Fruit fly (Drosophila melanogaster): Measurements from ENCODE around the gene CG32219.

CG32219 gene

DNA sequence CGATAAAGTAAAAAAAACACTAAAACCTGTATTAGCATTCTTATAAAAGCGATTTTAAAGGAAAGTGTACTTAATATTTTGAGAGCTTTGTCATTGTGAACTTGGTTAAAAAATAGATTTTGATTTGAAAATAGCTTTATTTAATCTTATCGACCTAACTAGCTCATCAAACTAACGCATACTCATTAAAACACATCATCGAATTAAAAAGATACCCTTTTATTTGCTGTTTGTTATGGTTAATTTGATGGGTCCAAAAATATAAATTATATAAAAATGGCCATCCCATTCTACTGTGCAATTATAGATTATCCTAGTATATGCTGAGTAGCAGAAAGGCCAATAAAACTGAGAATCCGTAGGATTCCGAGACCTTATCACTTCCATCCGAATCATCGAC, at the start of gene CG32219:
TSS of gene CG32219 (minus strand) at position 101 of the 400 bp plus-strand sequence.
- TF ChIP-seq OdsH (GFP tag; optimal IDR thresholded peaks at IDR 0.05) (no peak), sv (GFP tag; optimal IDR thresholded peaks at IDR 0.05) (no peak), CrebA (GFP tag; optimal IDR thresholded peaks at IDR 0.05; ENCODE audit: borderline replicate concordance) (no peak), rgr (GFP tag; optimal IDR thresholded peaks at IDR 0.05) (no peak), Mio (GFP tag; optimal IDR thresholded peaks at IDR 0.05) (no peak), dmrt93B (GFP tag; optimal IDR thresholded peaks at IDR 0.05) (no peak), CG32264 (GFP tag; optimal IDR thresholded peaks at IDR 0.05) (no peak), jim (GFP tag; optimal IDR thresholded peaks at IDR 0.05) (no peak), woc (GFP tag; optimal IDR thresholded peaks at IDR 0.05) (no peak), Dif (GFP tag; optimal IDR thresholded peaks at IDR 0.05; ENCODE audit: partially characterized antibody) (no peak), ey (GFP tag; optimal IDR thresholded peaks at IDR 0.05) (no peak), Vsx2 (GFP tag; optimal IDR thresholded peaks at IDR 0.05; ENCODE audit: partially characterized antibody) (no peak), foxo (GFP tag; optimal IDR thresholded peaks at IDR 0.05) (no peak)

- no peak for TF ChIP-seq Hr83 (GFP tag; optimal IDR thresholded peaks at IDR 0.05; ENCODE audit: poor library complexity, severe bottlenecking)
- no peak for TF ChIP-seq Dif (GFP tag; optimal IDR thresholded peaks at IDR 0.05; ENCODE audit: partially characterized antibody)
- no peak for TF ChIP-seq Myc (optimal IDR thresholded peaks at IDR 0.05)
- no peak for TF ChIP-seq Abd-B (GFP tag; optimal IDR thresholded peaks at IDR 0.05)
- no peak for TF ChIP-seq woc (GFP tag; optimal IDR thresholded peaks at IDR 0.05)
- TF ChIP-seq Hr78 (GFP tag; optimal IDR thresholded peaks at IDR 0.05): no peak
- TF ChIP-seq jim (GFP tag; optimal IDR thresholded peaks at IDR 0.05): no peak
- no peak for TF ChIP-seq brk (GFP tag; optimal IDR thresholded peaks at IDR 0.05)
- TF ChIP-seq OdsH (GFP tag; optimal IDR thresholded peaks at IDR 0.05): no peak
Observed at dm6 chr3L:20000081-20000736, 49.3 kb upstream of the CG32219 start, which contains the start of the genes Tom20 and Gabat. Gene Tom20 (plus strand): TSS chr3L:20000644. Gene Gabat (minus strand): TSS chr3L:20000686.

DNA sequence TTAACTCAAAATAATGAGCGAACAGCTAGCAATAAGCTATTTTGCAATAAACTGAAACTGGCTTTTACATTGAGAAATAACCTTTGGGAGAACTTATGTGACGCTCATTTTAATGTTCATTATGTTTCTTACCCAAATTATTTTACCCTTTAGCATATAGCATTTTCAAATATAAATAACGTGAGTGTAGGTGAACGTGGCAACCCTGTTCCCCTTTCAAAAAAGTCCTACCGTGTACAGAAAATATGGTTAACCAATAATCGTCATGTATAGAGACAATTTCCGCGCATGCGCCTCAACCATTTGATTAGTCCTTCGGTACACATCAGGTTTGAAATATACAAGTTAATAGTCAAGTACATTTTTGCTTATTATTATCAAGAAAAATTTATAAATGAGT, 43.1 kb upstream of the CG32219 start:
- TF ChIP-seq sage (GFP tag; optimal IDR thresholded peaks at IDR 0.05) (no peak), psq (GFP tag; optimal IDR thresholded peaks at IDR 0.05) (no peak), Vsx2 (GFP tag; optimal IDR thresholded peaks at IDR 0.05; ENCODE audit: partially characterized antibody) (no peak), rgr (GFP tag; optimal IDR thresholded peaks at IDR 0.05) (no peak), usp (GFP tag; optimal IDR thresholded peaks at IDR 0.05) (no peak), fru (GFP tag; optimal IDR thresholded peaks at IDR 0.05) (no peak), ey (GFP tag; optimal IDR thresholded peaks at IDR 0.05) (no peak), dl (GFP tag; optimal IDR thresholded peaks at IDR 0.05; ENCODE audit: insufficient read depth in 1 of 2, partially characterized antibody in 2 of 2) (no peak), CG32264 (GFP tag; optimal IDR thresholded peaks at IDR 0.05) (no peak), h (GFP tag; optimal IDR thresholded peaks at IDR 0.05) (no peak), HLH106 (tag; optimal IDR thresholded peaks at IDR 0.05) (no peak), Hnf4 (GFP tag; optimal IDR thresholded peaks at IDR 0.05) (no peak), GATAd (GFP tag; optimal IDR thresholded peaks at IDR 0.05) (no peak), dsf (GFP tag; optimal IDR thresholded peaks at IDR 0.05; ENCODE audit: borderline replicate concordance) (no peak), woc (GFP tag; optimal IDR thresholded peaks at IDR 0.05) (no peak), N (GFP tag; optimal IDR thresholded peaks at IDR 0.05) (no peak), brk (GFP tag; optimal IDR thresholded peaks at IDR 0.05) (no peak), CrebA (GFP tag; optimal IDR thresholded peaks at IDR 0.05; ENCODE audit: borderline replicate concordance) (no peak)

dm6 chr3L:19991714-19992231, 40.8 kb upstream of the CG32219 start, which contains the start of the genes CG7646 and Nca:
Gene CG7646 (plus strand): TSS chr3L:19991887.
Gene Nca (plus strand): TSS chr3L:19991887.
- TF ChIP-seq woc (GFP tag; optimal IDR thresholded peaks at IDR 0.05) (no peak), Hr78 (GFP tag; optimal IDR thresholded peaks at IDR 0.05) (no peak), CG9705 (GFP tag; optimal IDR thresholded peaks at IDR 0.05) (peak; percentile 22), OdsH (GFP tag; optimal IDR thresholded peaks at IDR 0.05) (no peak), Dfd (GFP tag; optimal IDR thresholded peaks at IDR 0.05) (no peak), Myc (optimal IDR thresholded peaks at IDR 0.05) (no peak), Hr83 (GFP tag; optimal IDR thresholded peaks at IDR 0.05; ENCODE audit: poor library complexity, severe bottlenecking) (peak; percentile 3), tai (GFP tag; optimal IDR thresholded peaks at IDR 0.05) (peak; percentile 5), dmrt93B (GFP tag; optimal IDR thresholded peaks at IDR 0.05) (no peak), Jra (GFP tag; optimal IDR thresholded peaks at IDR 0.05) (peak; percentile 46), brk (GFP tag; optimal IDR thresholded peaks at IDR 0.05) (peak; percentile 30), h (GFP tag; optimal IDR thresholded peaks at IDR 0.05) (peak; percentile 29)

Measured in whole organism, wandering third instar larva.